ENCODE assay signal across 2 worm cellular contexts in the genomic region with DNA sequence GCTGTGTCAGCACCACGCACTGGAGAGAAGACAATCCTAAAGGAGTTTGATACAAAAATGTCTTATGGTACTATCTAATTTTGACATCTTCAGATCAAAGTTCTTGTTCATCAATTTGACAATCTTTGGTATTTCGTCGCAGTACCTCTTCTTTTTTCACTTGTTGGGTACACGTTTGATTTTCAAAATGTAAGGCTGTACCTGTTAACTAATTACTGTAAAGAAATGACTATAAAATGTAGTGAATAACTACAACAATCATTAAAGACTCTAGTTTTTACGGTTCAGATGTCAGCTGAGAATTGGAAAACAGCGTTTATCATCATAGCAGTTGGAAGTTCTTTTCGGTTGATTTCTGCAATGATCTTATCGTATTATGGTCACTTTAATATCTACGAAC.
TF ChIP-seq lines count a peak whose summit lies in the region.

No protein-coding gene starts in this region.

TF ChIP-seq in whole organism, L1 larva, 84 proteins besides CTCF, POLR2A, EP300 and RAD21:
- TF ChIP-seq ces-1 (GFP tag; optimal IDR thresholded peaks at IDR 0.05; lab: Kevin White, UChicago), result no peak
- TF ChIP-seq snpc-4 (tag; optimal IDR thresholded peaks at IDR 0.05; lab: Kevin White, UChicago), result no peak
- no peak for TF ChIP-seq swsn-7 (tag; optimal IDR thresholded peaks at IDR 0.05; lab: Kevin White, UChicago)
- TF ChIP-seq hlh-4 (tag; optimal IDR thresholded peaks at IDR 0.05; lab: Kevin White, UChicago), result no peak
- no peak for TF ChIP-seq mep-1 (tag; optimal IDR thresholded peaks at IDR 0.05; lab: Kevin White, UChicago)
- TF ChIP-seq C04F5.9 (tag; optimal IDR thresholded peaks at IDR 0.05; lab: Kevin White, UChicago), result no peak
- TF ChIP-seq skn-1 (tag; optimal IDR thresholded peaks at IDR 0.05; lab: Kevin White, UChicago), result no peak
- no peak for TF ChIP-seq C16A3.4 (tag; optimal IDR thresholded peaks at IDR 0.05; lab: Kevin White, UChicago)
- peak; percentile 70 for TF ChIP-seq nhr-85 (tag; lab: Kevin White, UChicago)
- no peak for TF ChIP-seq pqm-1 (tag; optimal IDR thresholded peaks at IDR 0.05; lab: Kevin White, UChicago)
- TF ChIP-seq nhr-90 (tag; optimal IDR thresholded peaks at IDR 0.05; lab: Kevin White, UChicago; ENCODE audit: poor library complexity), result no peak
- TF ChIP-seq lin-13 (GFP tag; optimal IDR thresholded peaks at IDR 0.05; lab: Kevin White, UChicago), result no peak
- TF ChIP-seq F16B12.6 (tag; optimal IDR thresholded peaks at IDR 0.05; lab: Kevin White, UChicago), result no peak
- TF ChIP-seq nhr-20 (tag; optimal IDR thresholded peaks at IDR 0.05; lab: Kevin White, UChicago), result peak; percentile 58
- no peak for TF ChIP-seq ceh-8 (GFP tag; optimal IDR thresholded peaks at IDR 0.05; lab: Kevin White, UChicago)
- TF ChIP-seq nhr-11 (tag; optimal IDR thresholded peaks at IDR 0.05; lab: Kevin White, UChicago), result no peak
- no peak for TF ChIP-seq ceh-82 (tag; optimal IDR thresholded peaks at IDR 0.05; lab: Kevin White, UChicago)

TF ChIP-seq in whole organism, L4 larva, 104 proteins besides CTCF, POLR2A, EP300 and RAD21:
- TF ChIP-seq Y5F2A.4 (GFP tag; optimal IDR thresholded peaks at IDR 0.05; lab: Kevin White, UChicago) (no peak), nhr-28 (tag; optimal IDR thresholded peaks at IDR 0.05; lab: Kevin White, UChicago) (peak; percentile 39)
